Worm (Caenorhabditis elegans) whole organism, L4/young adult: ENCODE measurements around the gene sru-25.

Experiments used
- dao-5 ChIP-seq: sonication (generic microtip); optimal IDR thresholded peaks from 2 replicates; lab custom pipeline; 2016; ENCODE audit warnings: missing genotype, missing genetic modification characterization, moderate library complexity, missing compliant biosample characterization
- him-1 ChIP-seq: sonication (generic microtip); optimal IDR thresholded peaks from 2 replicates; lab custom pipeline; 2016; ENCODE audit warnings: missing genotype, missing genetic modification reagents, missing genetic modification characterization, missing compliant biosample characterization

- TF ChIP-seq him-1 (tag; lab: Kevin White, UChicago) (no peak), dao-5 (tag; lab: Kevin White, UChicago) (no peak)
Observed at ce11 chrV:624922-625321, 49.2 kb downstream of the sru-25 start, which contains the start of gene srt-17.
